Fruit fly (Drosophila melanogaster): ENCODE results near the gene CG1578.

CG1578 gene

dm6 chrX:11775987-11776587 lies 40.3 kb downstream of the CG1578 start (continued):
- TF ChIP-seq Jarid2 (GFP tag; optimal IDR thresholded peaks at IDR 0.05) = peak; percentile 30
- TF ChIP-seq gt (GFP tag; IDR thresholded peaks at IDR 0.05) = 0 out of 2 replicates have a peak, but pooled peaks have one; percentile 21
- no peak for TF ChIP-seq Bgb (GFP tag; IDR thresholded peaks at IDR 0.05; ENCODE audit: partially characterized antibody)
- TF ChIP-seq CG12659 (GFP tag; optimal IDR thresholded peaks at IDR 0.05) = peak; percentile 29
- TF ChIP-seq wek (GFP tag; optimal IDR thresholded peaks at IDR 0.05) = no peak
- TF ChIP-seq btn (GFP tag; optimal IDR thresholded peaks at IDR 0.05) = peak; percentile 17
- 0 out of 2 replicates have a peak, but pooled peaks have one; percentile 12 for TF ChIP-seq CG4360 (GFP tag; IDR thresholded peaks at IDR 0.05)
- no peak for TF ChIP-seq Dek (tag; optimal IDR thresholded peaks at IDR 0.05)
- TF ChIP-seq Ssrp (tag; optimal IDR thresholded peaks at IDR 0.05) = peak; percentile 51
- TF ChIP-seq Gsc (GFP tag; IDR thresholded peaks at IDR 0.05) = peak; percentile 47; the same call in 1 of the 2 replicates
- peak; percentile 15 for TF ChIP-seq CG8944 (GFP tag; optimal IDR thresholded peaks at IDR 0.05)
- no peak for TF ChIP-seq pan (optimal IDR thresholded peaks at IDR 0.05)
- TF ChIP-seq pan (GFP tag; optimal IDR thresholded peaks at IDR 0.05 in 1 of 2, IDR thresholded peaks at IDR 0.05 in 1 of 2) = peak in 1 of 2 experiments; percentile 30
- peak in 1 of 3 experiments; percentile 76 for TF ChIP-seq lola (GFP tag; optimal IDR thresholded peaks at IDR 0.05)
- no peak for TF ChIP-seq zf30C (GFP tag; optimal IDR thresholded peaks at IDR 0.05)
- TF ChIP-seq CG15073 (GFP tag; optimal IDR thresholded peaks at IDR 0.05) = peak; percentile 2
- TF ChIP-seq shn (GFP tag; optimal IDR thresholded peaks at IDR 0.05) = no peak
- peak; percentile 55 for TF ChIP-seq sisA (GFP tag; IDR thresholded peaks at IDR 0.05)
- no peak for TF ChIP-seq Sox102F (GFP tag; optimal IDR thresholded peaks at IDR 0.05)
- peak; percentile 49 for TF ChIP-seq pum (GFP tag; optimal IDR thresholded peaks at IDR 0.05)
- TF ChIP-seq zen (tag; optimal IDR thresholded peaks at IDR 0.05) = peak; percentile 52
- TF ChIP-seq CG18619 (GFP tag; optimal IDR thresholded peaks at IDR 0.05) = peak; percentile 8
- TF ChIP-seq CG18262 (tag; optimal IDR thresholded peaks at IDR 0.05) = peak; percentile 77
- TF ChIP-seq CG8765 (GFP tag; IDR thresholded peaks at IDR 0.05) = peak; percentile 60; the same call in 1 of the 2 replicates
- peak; percentile 39 for TF ChIP-seq trem (tag; optimal IDR thresholded peaks at IDR 0.05)
- TF ChIP-seq CG11398 (GFP tag; optimal IDR thresholded peaks at IDR 0.05) = peak; percentile 11
- TF ChIP-seq Fer3 (tag; optimal IDR thresholded peaks at IDR 0.05) = peak; percentile 15
- TF ChIP-seq Sry-δ (GFP tag; optimal IDR thresholded peaks at IDR 0.05) = no peak
- peak; percentile 0 for TF ChIP-seq CG8281 (tag; optimal IDR thresholded peaks at IDR 0.05)
- peak; percentile 69 for TF ChIP-seq CG17328 (GFP tag; IDR thresholded peaks at IDR 0.05)
- TF ChIP-seq CG18476 (GFP tag; optimal IDR thresholded peaks at IDR 0.05) = no peak
- peak; percentile 36 for TF ChIP-seq Hsf (GFP tag; optimal IDR thresholded peaks at IDR 0.05)
- TF ChIP-seq dpn (GFP tag; optimal IDR thresholded peaks at IDR 0.05) = peak in 1 of 2 experiments; percentile 50
- TF ChIP-seq ewg (GFP tag; optimal IDR thresholded peaks at IDR 0.05) = peak; percentile 25
- no peak for TF ChIP-seq CG14014 (GFP tag; IDR thresholded peaks at IDR 0.05)
- TF ChIP-seq Awh (GFP tag; IDR thresholded peaks at IDR 0.05) = no peak
- TF ChIP-seq CG4820 (GFP tag; optimal IDR thresholded peaks at IDR 0.05) = peak; percentile 46
- TF ChIP-seq slbo (GFP tag; IDR thresholded peaks at IDR 0.05) = no peak
- peak; percentile 62 for TF ChIP-seq ATbp (GFP tag; optimal IDR thresholded peaks at IDR 0.05)
- TF ChIP-seq CG4328 (GFP tag; optimal IDR thresholded peaks at IDR 0.05) = no peak
- TF ChIP-seq cwo (GFP tag; optimal IDR thresholded peaks at IDR 0.05) = peak; percentile 18
- TF ChIP-seq CG2202 (tag; optimal IDR thresholded peaks at IDR 0.05) = peak; percentile 60
- TF ChIP-seq CG2199 (GFP tag; IDR thresholded peaks at IDR 0.05) = no peak
- TF ChIP-seq en (GFP tag; optimal IDR thresholded peaks at IDR 0.05) = no peak
- peak; percentile 8 for TF ChIP-seq odd (GFP tag; optimal IDR thresholded peaks at IDR 0.05)
- peak; percentile 23 for TF ChIP-seq Meics (GFP tag; optimal IDR thresholded peaks at IDR 0.05)
- peak; percentile 49 for TF ChIP-seq CG13775 (GFP tag; optimal IDR thresholded peaks at IDR 0.05)
- peak; percentile 56; the same call in 1 of the 3 replicates for TF ChIP-seq Optix (GFP tag; IDR thresholded peaks at IDR 0.05)
- TF ChIP-seq CG32767 (GFP tag; IDR thresholded peaks at IDR 0.05) = no peak
- TF ChIP-seq stc (GFP tag; IDR thresholded peaks at IDR 0.05) = peak; percentile 36; the same call in 1 of the 2 replicates

Measured in whole organism, embryonic.